Worm (Caenorhabditis elegans) whole organism, L3 larva: Measurements from ENCODE around the gene F07A11.5.

Experiments
- R02D3.7 ChIP-seq: fragments of 150-350 bp; optimal IDR thresholded peaks from 2 replicates; lab custom pipeline; 2014; ENCODE audit warnings: missing biosample characterization, missing genetic modification characterization
- ZK546.5 ChIP-seq: sonication (generic microtip); optimal IDR thresholded peaks from 2 replicates; lab custom pipeline; 2017; ENCODE audit warnings: missing biosample characterization, missing genetic modification characterization
- elt-1 ChIP-seq: fragments of 150-350 bp; optimal IDR thresholded peaks from 2 replicates; lab custom pipeline; 2014; ENCODE audit warnings: missing biosample characterization, missing genetic modification characterization
- elt-3 ChIP-seq, 3 experiments: fragments of 150-350 bp in 1 of 3; sonication (generic microtip) in 2 of 3; optimal IDR thresholded peaks; 2 replicates in 2 of 3; 4 replicates in 1 of 3; lab custom pipeline; 2014 to 2017; ENCODE audit warnings: missing biosample characterization in 3 of 3, missing genetic modification characterization in 3 of 3
- fkh-10 ChIP-seq: sonication (generic microtip); optimal IDR thresholded peaks from 2 replicates; lab custom pipeline; 2017; ENCODE audit warnings: missing biosample characterization, missing genetic modification reagents, missing genetic modification characterization
- mml-1 ChIP-seq: fragments of 150-350 bp; sonication (generic microtip); optimal IDR thresholded peaks from 3 replicates; lab custom pipeline; 2014; ENCODE audit warnings: missing biosample characterization, missing genetic modification characterization
- nhr-11 ChIP-seq: fragments of 150-350 bp; optimal IDR thresholded peaks from 2 replicates; lab custom pipeline; 2014; ENCODE audit warnings: missing biosample characterization, missing genetic modification characterization
- nhr-43 ChIP-seq: sonication (generic microtip); optimal IDR thresholded peaks from 2 replicates; lab custom pipeline; 2016; ENCODE audit warnings: mild to moderate bottlenecking, missing genetic modification characterization, missing compliant biosample characterization; ENCODE audit not compliant: poor library complexity, severe bottlenecking
- pha-4 ChIP-seq: fragments of 150-350 bp; optimal IDR thresholded peaks from 2 replicates; lab custom pipeline; 2014; ENCODE audit warnings: missing biosample characterization, missing genetic modification reagents, missing genetic modification characterization
- unc-62 ChIP-seq: fragments of 150-350 bp; sonication (generic microtip); optimal IDR thresholded peaks from 4 replicates; lab custom pipeline; 2014; ENCODE audit warnings: missing biosample characterization, missing genetic modification reagents, missing genetic modification characterization
- ztf-11 ChIP-seq: fragments of 150-350 bp; optimal IDR thresholded peaks from 2 replicates; lab custom pipeline; 2014; ENCODE audit warnings: missing biosample characterization, missing genetic modification characterization

- TF ChIP-seq pha-4 (tag; lab: Kevin White, UChicago) (no peak), fkh-10 (GFP tag; lab: Kevin White, UChicago) (no peak), ztf-11 (tag; lab: Kevin White, UChicago) (no peak), elt-3 (tag; optimal IDR thresholded peaks at IDR 0.05; lab: Kevin White, UChicago) (no peak), unc-62 (GFP tag; lab: Kevin White, UChicago) (no peak), R02D3.7 (tag; lab: Kevin White, UChicago) (no peak), elt-1 (tag; lab: Kevin White, UChicago) (no peak), nhr-11 (tag; lab: Kevin White, UChicago) (no peak), nhr-43 (tag; lab: Kevin White, UChicago) (no peak), ZK546.5 (no peak), mml-1 (tag; lab: Kevin White, UChicago) (no peak)
These were observed 29.4 kb upstream of the F07A11.5 start, which contains the start of gene ints-7 for ce11 chrII:11582698-11583097.
